Worm (Caenorhabditis elegans) whole organism, L2 larva: ENCODE measurements around the gene Y42A5A.5.

ENCODE experiments used
- F13H6.1 ChIP-seq: sonication (generic microtip); optimal IDR thresholded peaks from 2 replicates; lab custom pipeline; 2016; ENCODE audit warnings: missing genetic modification characterization, missing compliant biosample characterization
- R02D3.7 ChIP-seq: fragments of 150-350 bp; optimal IDR thresholded peaks from 2 replicates; lab custom pipeline; 2014; ENCODE audit warnings: missing biosample characterization, missing genetic modification characterization
- Y55F3AM.14 ChIP-seq: fragments of 200-800 bp; sonication (Bioruptor generic); optimal IDR thresholded peaks from 2 replicates; lab custom pipeline; 2018; ENCODE audit warnings: mild to moderate bottlenecking, missing genetic modification characterization, missing compliant biosample characterization
- ZK546.5 ChIP-seq: sonication (generic microtip); optimal IDR thresholded peaks from 2 replicates; lab custom pipeline; 2017; ENCODE audit warnings: missing biosample characterization, missing genetic modification characterization
- alr-1 ChIP-seq: fragments of 150-350 bp; optimal IDR thresholded peaks from 2 replicates; lab custom pipeline; 2014; ENCODE audit warnings: missing biosample characterization, missing genetic modification characterization
- aly-2 ChIP-seq: fragments of 150-350 bp; optimal IDR thresholded peaks from 2 replicates; lab custom pipeline; 2014; ENCODE audit warnings: missing biosample characterization, missing genetic modification characterization
- ama-1 ChIP-seq: fragments of 150-350 bp; optimal IDR thresholded peaks from 2 replicates; lab custom pipeline; 2018; ENCODE audit warnings: inconsistent platforms
- blmp-1 ChIP-seq: sonication (generic microtip); optimal IDR thresholded peaks from 2 replicates; lab custom pipeline; 2017; ENCODE audit warnings: missing genetic modification characterization, mild to moderate bottlenecking, missing compliant biosample characterization, antibody characterized with exemption, moderate library complexity; ENCODE audit not compliant: insufficient read depth
- ceh-16 ChIP-seq: fragments of 150-350 bp; optimal IDR thresholded peaks from 2 replicates; lab custom pipeline; 2014; ENCODE audit warnings: missing biosample characterization, missing genetic modification characterization
- ceh-82 ChIP-seq: fragments of 150-350 bp; optimal IDR thresholded peaks from 2 replicates; lab custom pipeline; 2014; ENCODE audit warnings: missing biosample characterization, missing genetic modification characterization
- crh-2 ChIP-seq: sonication (generic microtip); optimal IDR thresholded peaks from 2 replicates; lab custom pipeline; 2017; ENCODE audit warnings: missing biosample characterization, missing genetic modification characterization
- dmd-4 ChIP-seq: sonication (generic microtip); optimal IDR thresholded peaks from 2 replicates; lab custom pipeline; 2017; ENCODE audit warnings: missing biosample characterization, missing genetic modification characterization
- egl-27 ChIP-seq: sonication (generic microtip); optimal IDR thresholded peaks from 3 replicates; lab custom pipeline; 2017; ENCODE audit warnings: missing biosample characterization, missing genetic modification reagents, missing genetic modification characterization
- elt-1 ChIP-seq: fragments of 150-350 bp; optimal IDR thresholded peaks from 2 replicates; lab custom pipeline; 2014; ENCODE audit warnings: missing biosample characterization, missing genetic modification characterization
- elt-3 ChIP-seq: sonication (generic microtip); optimal IDR thresholded peaks from 2 replicates; lab custom pipeline; 2017; ENCODE audit warnings: missing biosample characterization, missing genetic modification characterization
- fos-1 ChIP-seq: fragments of 150-350 bp; optimal IDR thresholded peaks from 2 replicates; lab custom pipeline; 2014; ENCODE audit warnings: missing biosample characterization, missing genetic modification characterization
- gmeb-1 ChIP-seq: fragments of 150-350 bp; optimal IDR thresholded peaks from 2 replicates; lab custom pipeline; 2014; ENCODE audit warnings: missing biosample characterization, missing genetic modification characterization
- lin-13 ChIP-seq: fragments of 150-350 bp; optimal IDR thresholded peaks from 2 replicates; lab custom pipeline; 2014; ENCODE audit warnings: missing biosample characterization, missing genetic modification reagents, missing genetic modification characterization
- lin-39 ChIP-seq: fragments of 150-350 bp; optimal IDR thresholded peaks from 2 replicates; lab custom pipeline; 2014; ENCODE audit warnings: missing biosample characterization, missing genetic modification reagents, missing genetic modification characterization
- lsy-2 ChIP-seq, 2 experiments: fragments of 150-350 bp in 1 of 2; sonication (generic microtip) in 1 of 2; optimal IDR thresholded peaks; 2 replicates each; lab custom pipeline; 2014 to 2017; ENCODE audit warnings: missing biosample characterization in 2 of 2, missing genetic modification characterization in 2 of 2
- mab-5 ChIP-seq: fragments of 150-350 bp; optimal IDR thresholded peaks from 2 replicates; lab custom pipeline; 2014; ENCODE audit warnings: missing biosample characterization, missing genetic modification characterization
- mbf-1 ChIP-seq: sonication (generic microtip); optimal IDR thresholded peaks from 2 replicates; lab custom pipeline; 2017; ENCODE audit warnings: missing biosample characterization, missing genetic modification characterization
- mdl-1 ChIP-seq, 2 experiments: fragments of 150-350 bp in 1 of 2; sonication (generic microtip) in 1 of 2; optimal IDR thresholded peaks; 2 replicates each; lab custom pipeline; 2017; ENCODE audit warnings: missing biosample characterization in 2 of 2, missing genetic modification characterization in 2 of 2
- nhr-10 ChIP-seq: sonication (generic microtip); optimal IDR thresholded peaks from 2 replicates; lab custom pipeline; 2017; ENCODE audit warnings: missing biosample characterization, missing genetic modification characterization
- nhr-11 ChIP-seq: fragments of 150-350 bp; optimal IDR thresholded peaks from 2 replicates; lab custom pipeline; 2014; ENCODE audit warnings: missing biosample characterization, missing genetic modification characterization
- nhr-12 ChIP-seq: fragments of 150-350 bp; optimal IDR thresholded peaks from 2 replicates; lab custom pipeline; 2014; ENCODE audit warnings: missing biosample characterization, missing genetic modification characterization
- nhr-129 ChIP-seq: fragments of 150-350 bp; optimal IDR thresholded peaks from 2 replicates; lab custom pipeline; 2014; ENCODE audit warnings: missing biosample characterization, missing genetic modification characterization
- nhr-21 ChIP-seq: fragments of 150-350 bp; optimal IDR thresholded peaks from 2 replicates; lab custom pipeline; 2014; ENCODE audit warnings: missing biosample characterization, missing genetic modification characterization
- nhr-237 ChIP-seq: fragments of 150-350 bp; optimal IDR thresholded peaks from 2 replicates; lab custom pipeline; 2014; ENCODE audit warnings: missing biosample characterization, missing genetic modification characterization
- nhr-25 ChIP-seq: fragments of 150-350 bp; sonication (generic microtip); optimal IDR thresholded peaks from 3 replicates; lab custom pipeline; 2014; ENCODE audit warnings: missing biosample characterization, missing genetic modification characterization
- nhr-6 ChIP-seq: fragments of 150-350 bp; optimal IDR thresholded peaks from 2 replicates; lab custom pipeline; 2014; ENCODE audit warnings: missing biosample characterization, missing genetic modification characterization
- peb-1 ChIP-seq: fragments of 150-350 bp; optimal IDR thresholded peaks from 2 replicates; lab custom pipeline; 2014; ENCODE audit warnings: missing biosample characterization, missing genetic modification characterization
- sem-4 ChIP-seq: fragments of 150-350 bp; optimal IDR thresholded peaks from 2 replicates; lab custom pipeline; 2014; ENCODE audit warnings: missing biosample characterization, missing genetic modification reagents, missing genetic modification characterization
- skn-1 ChIP-seq: sonication (generic microtip); optimal IDR thresholded peaks from 2 replicates; lab custom pipeline; 2017; ENCODE audit warnings: missing biosample characterization, missing genetic modification characterization
- sma-9 ChIP-seq, 2 experiments: fragments of 150-350 bp in 1 of 2; sonication (generic microtip) in 1 of 2; optimal IDR thresholded peaks; 2 replicates each; lab custom pipeline; 2014 to 2016; ENCODE audit warnings: missing genetic modification characterization in 2 of 2, mild to moderate bottlenecking in 1 of 2, missing biosample characterization in 1 of 2, missing compliant biosample characterization in 1 of 2, missing genetic modification reagents in 1 of 2, moderate library complexity in 1 of 2
- snpc-4 ChIP-seq: fragments of 150-350 bp; optimal IDR thresholded peaks from 2 replicates; lab custom pipeline; 2014; ENCODE audit warnings: missing biosample characterization, missing genetic modification characterization
- unc-39 ChIP-seq: fragments of 150-350 bp; optimal IDR thresholded peaks from 2 replicates; lab custom pipeline; 2014; ENCODE audit warnings: missing biosample characterization, missing genetic modification characterization
- unc-55 ChIP-seq: fragments of 150-350 bp; sonication (generic microtip); optimal IDR thresholded peaks from 3 replicates; lab custom pipeline; 2014; ENCODE audit warnings: missing biosample characterization, missing genetic modification reagents, missing genetic modification characterization
- unc-62 ChIP-seq: fragments of 150-350 bp; optimal IDR thresholded peaks from 2 replicates; lab custom pipeline; 2014; ENCODE audit warnings: missing biosample characterization, missing genetic modification reagents, missing genetic modification characterization
- zag-1 ChIP-seq: fragments of 150-350 bp; optimal IDR thresholded peaks from 2 replicates; lab custom pipeline; 2014; ENCODE audit warnings: missing biosample characterization, missing genetic modification characterization
- ztf-1 ChIP-seq: fragments of 200-800 bp; sonication (Bioruptor generic); conservative IDR thresholded peaks from 2 replicates; pipeline ENCODE4 v1.3.6; 2022; ENCODE audit warnings: missing genetic modification characterization, missing compliant biosample characterization
- ztf-11 ChIP-seq: sonication (generic microtip); optimal IDR thresholded peaks from 2 replicates; lab custom pipeline; 2017; ENCODE audit warnings: missing biosample characterization, missing genetic modification characterization
- ztf-4 ChIP-seq: fragments of 150-350 bp; optimal IDR thresholded peaks from 2 replicates; lab custom pipeline; 2014; ENCODE audit warnings: missing biosample characterization, missing genetic modification characterization

The Y42A5A.5 gene

ce11 chrV:11080345-11081102 lies 29.0 kb downstream of the Y42A5A.5 start, which contains the start of gene act-1:
Gene act-1, plus strand, starts transcription at chrV:11081052.
- peak in 1 of 2 experiments; percentile 29 for TF ChIP-seq lsy-2 (tag; optimal IDR thresholded peaks at IDR 0.05; lab: Kevin White, UChicago)
- no peak for TF ChIP-seq ceh-16 (tag; lab: Kevin White, UChicago)
- no peak for TF ChIP-seq snpc-4 (tag; lab: Kevin White, UChicago)
- TF ChIP-seq egl-27 (tag; lab: Kevin White, UChicago) = no peak
- TF ChIP-seq mbf-1 (tag; lab: Kevin White, UChicago) = no peak
- no peak for TF ChIP-seq lin-13
- TF ChIP-seq sma-9 (GFP tag; optimal IDR thresholded peaks at IDR 0.05; lab: Kevin White, UChicago) = peak; percentile 60
- no peak for TF ChIP-seq sma-9 (tag; optimal IDR thresholded peaks at IDR 0.05; lab: Kevin White, UChicago)
- no peak for TF ChIP-seq elt-3 (tag; lab: Kevin White, UChicago)
- TF ChIP-seq zag-1 (tag; lab: Kevin White, UChicago) = no peak
- no peak for TF ChIP-seq R02D3.7
- TF ChIP-seq F13H6.1 (tag; lab: Kevin White, UChicago) = peak; percentile 75
- TF ChIP-seq mab-5 (tag; lab: Kevin White, UChicago) = no peak
- peak; percentile 96 for TF ChIP-seq fos-1 (tag; lab: Kevin White, UChicago)
- no peak for TF ChIP-seq blmp-1 (tag; lab: Kevin White, UChicago)
- no peak for TF ChIP-seq unc-39
- no peak for TF ChIP-seq ceh-82 (tag; lab: Kevin White, UChicago)
- TF ChIP-seq sem-4 = peak; percentile 9
- TF ChIP-seq unc-62 (GFP tag; lab: Kevin White, UChicago) = no peak
- no peak for TF ChIP-seq unc-55 (GFP tag; lab: Kevin White, UChicago)
- no peak for TF ChIP-seq nhr-21 (tag; lab: Kevin White, UChicago)
- peak; percentile 60 for TF ChIP-seq nhr-129 (tag; lab: Kevin White, UChicago)

- TF ChIP-seq unc-55 (GFP tag; lab: Kevin White, UChicago) = peak; percentile 18
- no peak for TF ChIP-seq ztf-4 (tag; lab: Kevin White, UChicago)
- TF ChIP-seq nhr-237 (tag; lab: Kevin White, UChicago) = no peak
- no peak for TF ChIP-seq snpc-4 (tag; lab: Kevin White, UChicago)
- no peak for TF ChIP-seq lin-13
Observed at ce11 chrV:11078874-11079273, 30.7 kb downstream of the Y42A5A.5 start.

DNA sequence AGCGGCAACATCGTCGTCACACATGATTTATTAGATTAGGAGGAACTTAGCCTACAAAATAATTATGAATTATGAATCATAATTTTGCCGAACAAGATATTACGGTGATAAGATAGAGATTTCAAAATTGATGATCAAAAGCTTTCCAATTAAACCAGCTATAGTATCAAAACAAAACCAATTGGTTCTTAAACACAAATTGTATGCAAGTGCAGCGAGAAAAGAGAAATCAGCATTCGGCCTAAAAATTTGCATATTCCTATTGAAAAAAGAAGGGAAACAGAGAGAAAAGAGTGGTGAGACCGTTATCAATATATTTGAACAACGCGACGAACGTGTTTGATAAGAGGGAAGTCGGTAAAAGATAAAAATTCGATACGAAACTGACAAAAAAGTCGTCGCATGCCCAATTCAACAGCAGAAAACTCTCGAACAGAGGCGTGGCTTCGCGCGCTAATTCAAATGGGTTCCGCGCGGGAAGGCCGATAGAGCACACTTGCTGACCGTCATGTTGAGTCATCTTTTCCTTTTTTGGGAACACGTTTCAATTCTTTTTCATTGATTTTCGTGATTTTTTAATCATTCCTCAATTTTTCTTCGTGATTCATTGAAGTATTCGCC lies 31.3 kb downstream of the Y42A5A.5 start, which contains the start of gene act-2:
Gene act-2 (minus strand): TSS at position 51 of the 621 bp plus-strand sequence.
- no peak for TF ChIP-seq nhr-237 (tag; lab: Kevin White, UChicago)
- peak; percentile 8 for TF ChIP-seq sma-9 (GFP tag; optimal IDR thresholded peaks at IDR 0.05; lab: Kevin White, UChicago)
- no peak for TF ChIP-seq sma-9 (tag; optimal IDR thresholded peaks at IDR 0.05; lab: Kevin White, UChicago)
- TF ChIP-seq snpc-4 (tag; lab: Kevin White, UChicago) = peak; percentile 55
- no peak for TF ChIP-seq aly-2 (tag; lab: Kevin White, UChicago)
- TF ChIP-seq nhr-12 (tag; lab: Kevin White, UChicago) = no peak
- peak; percentile 57 for TF ChIP-seq blmp-1 (tag; lab: Kevin White, UChicago)
- TF ChIP-seq ztf-4 (tag; lab: Kevin White, UChicago) = peak; percentile 50
- no peak for TF ChIP-seq elt-1
- TF ChIP-seq egl-27 (tag; lab: Kevin White, UChicago) = no peak
- TF ChIP-seq nhr-25 (tag; lab: Kevin White, UChicago) = peak; percentile 84
- no peak for TF ChIP-seq mbf-1 (tag; lab: Kevin White, UChicago)
- peak; percentile 86 for TF ChIP-seq unc-55 (GFP tag; lab: Kevin White, UChicago)
- TF ChIP-seq ama-1 (lab: Kevin White, UChicago) = peak; percentile 40
- TF ChIP-seq R02D3.7 = no peak
- TF ChIP-seq nhr-129 (tag; lab: Kevin White, UChicago) = peak; percentile 76
- no peak for TF ChIP-seq nhr-6 (tag; lab: Kevin White, UChicago)
- TF ChIP-seq lin-39 = no peak
- TF ChIP-seq alr-1 (tag; lab: Kevin White, UChicago) = no peak
- TF ChIP-seq ceh-82 (tag; lab: Kevin White, UChicago) = no peak
- peak; percentile 20 for TF ChIP-seq nhr-21 (tag; lab: Kevin White, UChicago)
- TF ChIP-seq crh-2 (tag; lab: Kevin White, UChicago) = peak; percentile 86
- peak; percentile 15 for TF ChIP-seq zag-1 (tag; lab: Kevin White, UChicago)
- TF ChIP-seq unc-62 (GFP tag; lab: Kevin White, UChicago) = no peak
- TF ChIP-seq F13H6.1 (tag; lab: Kevin White, UChicago) = peak; percentile 44
- peak; percentile 69 for TF ChIP-seq gmeb-1
- TF ChIP-seq elt-3 (tag; lab: Kevin White, UChicago) = no peak
- TF ChIP-seq mab-5 (tag; lab: Kevin White, UChicago) = peak; percentile 21
- TF ChIP-seq lin-13 = peak; percentile 74
- TF ChIP-seq ceh-16 (tag; lab: Kevin White, UChicago) = peak; percentile 64
- no peak for TF ChIP-seq Y55F3AM.14 (GFP tag; lab: Kevin White, UChicago)
- no peak for TF ChIP-seq ztf-1
- TF ChIP-seq ztf-11 = no peak
- TF ChIP-seq sem-4 = peak; percentile 80
- no peak for TF ChIP-seq ZK546.5 (tag; lab: Kevin White, UChicago)
- TF ChIP-seq nhr-10 (tag; lab: Kevin White, UChicago) = no peak
- no peak for TF ChIP-seq nhr-11
- no peak for TF ChIP-seq mdl-1 (tag; optimal IDR thresholded peaks at IDR 0.05; lab: Kevin White, UChicago)
- TF ChIP-seq unc-39 = no peak
- no peak for TF ChIP-seq dmd-4 (tag; lab: Kevin White, UChicago)
- no peak for TF ChIP-seq peb-1 (tag; lab: Kevin White, UChicago)
- no peak for TF ChIP-seq skn-1 (tag; lab: Kevin White, UChicago)
